Fruit fly (Drosophila melanogaster): ENCODE measurements around the gene CG2187.

Gene CG2187

dm6 chr3R:31712585-31712984, 45.9 kb downstream of the CG2187 start (continued):
- peak; percentile 53 for TF ChIP-seq Eip78C (GFP tag)
- TF ChIP-seq CG6854 (GFP tag; optimal IDR thresholded peaks at IDR 0.05), result no peak
- TF ChIP-seq fd59A (GFP tag; optimal IDR thresholded peaks at IDR 0.05), result peak; percentile 5
- TF ChIP-seq CG11762 (GFP tag; optimal IDR thresholded peaks at IDR 0.05; ENCODE audit: insufficient read depth), result no peak
- peak; percentile 34; the same call in 2 of the 3 replicates for TF ChIP-seq CG6163 (GFP tag; IDR thresholded peaks at IDR 0.05)
- TF ChIP-seq topi (GFP tag; optimal IDR thresholded peaks at IDR 0.05), result no peak
- TF ChIP-seq CG10631 (GFP tag; optimal IDR thresholded peaks at IDR 0.05), result no peak
- TF ChIP-seq acj6 (GFP tag; optimal IDR thresholded peaks at IDR 0.05), result no peak
- TF ChIP-seq OdsH (GFP tag; optimal IDR thresholded peaks at IDR 0.05), result peak; percentile 14
- TF ChIP-seq CG34406 (GFP tag; optimal IDR thresholded peaks at IDR 0.05), result no peak
- peak; percentile 42 for TF ChIP-seq Blimp-1 (GFP tag; optimal IDR thresholded peaks at IDR 0.05)
- TF ChIP-seq Sox14 (GFP tag; optimal IDR thresholded peaks at IDR 0.05), result no peak
- TF ChIP-seq CG31627 (GFP tag; optimal IDR thresholded peaks at IDR 0.05), result peak; percentile 27
- TF ChIP-seq cyc (GFP tag; optimal IDR thresholded peaks at IDR 0.05), result peak; percentile 12
- peak in 1 of 2 experiments; percentile 22 for TF ChIP-seq salr (GFP tag; optimal IDR thresholded peaks at IDR 0.05)
- TF ChIP-seq eg (GFP tag; IDR thresholded peaks at IDR 0.05), result 0 out of 3 replicates have a peak, but pooled peaks have one; percentile 24

dm6 chr3R:31711270-31712029, 47.0 kb downstream of the CG2187 start:
- TF ChIP-seq net (GFP tag; optimal IDR thresholded peaks at IDR 0.05) (no peak), fd85E (GFP tag; optimal IDR thresholded peaks at IDR 0.05) (no peak), CG32006 (GFP tag; optimal IDR thresholded peaks at IDR 0.05) (peak; percentile 27), CG1621 (tag; optimal IDR thresholded peaks at IDR 0.05) (no peak), Sox14 (GFP tag; optimal IDR thresholded peaks at IDR 0.05) (peak; percentile 8)

DNA sequence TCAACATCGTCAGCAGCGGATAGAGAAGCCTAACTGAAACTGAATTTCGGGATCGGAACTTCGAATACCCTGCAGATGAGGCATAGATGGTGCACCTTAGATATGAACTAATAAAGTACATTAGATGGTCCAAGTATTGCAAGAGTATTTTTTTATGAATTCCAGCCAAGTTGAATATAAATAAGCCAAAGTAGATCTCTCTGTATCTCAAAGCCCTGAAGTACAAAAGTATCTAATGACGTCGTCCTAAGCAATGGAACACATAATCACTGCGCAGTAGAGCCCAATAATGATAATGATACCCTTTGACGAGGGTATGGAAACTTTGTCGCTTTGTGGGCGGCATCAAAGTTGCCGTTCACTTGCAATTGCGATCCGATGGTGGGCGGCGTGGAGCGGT, 48.7 kb downstream of the CG2187 start:
- TF ChIP-seq CG32006 (GFP tag; optimal IDR thresholded peaks at IDR 0.05) (peak; percentile 64), spab (GFP tag; optimal IDR thresholded peaks at IDR 0.05) (no peak), Eip75B (GFP tag; optimal IDR thresholded peaks at IDR 0.05) (no peak), CG10669 (GFP tag; optimal IDR thresholded peaks at IDR 0.05) (no peak), net (GFP tag; optimal IDR thresholded peaks at IDR 0.05) (no peak), svp (GFP tag) (no peak), Sox15 (GFP tag; optimal IDR thresholded peaks at IDR 0.05) (no peak), CG4318 (GFP tag; optimal IDR thresholded peaks at IDR 0.05) (peak; percentile 2), CG8632 (GFP tag; optimal IDR thresholded peaks at IDR 0.05) (no peak), CG11762 (GFP tag; optimal IDR thresholded peaks at IDR 0.05; ENCODE audit: insufficient read depth) (no peak), Hr39 (GFP tag; optimal IDR thresholded peaks at IDR 0.05) (no peak), Ets21C (GFP tag; optimal IDR thresholded peaks at IDR 0.05) (no peak), fd85E (GFP tag; optimal IDR thresholded peaks at IDR 0.05) (no peak), CG31627 (GFP tag; optimal IDR thresholded peaks at IDR 0.05) (no peak), CG8319 (GFP tag; optimal IDR thresholded peaks at IDR 0.05) (no peak), pdm3 (GFP tag; optimal IDR thresholded peaks at IDR 0.05) (no peak), Smox (GFP tag; optimal IDR thresholded peaks at IDR 0.05) (no peak), CG7368 (GFP tag; optimal IDR thresholded peaks at IDR 0.05) (no peak), CG15336 (GFP tag; IDR thresholded peaks at IDR 0.05) (peak; percentile 30; the same call in 1 of the 2 replicates), vri (GFP tag; optimal IDR thresholded peaks at IDR 0.05) (no peak), CG16779 (tag; optimal IDR thresholded peaks at IDR 0.05) (no peak), achi (GFP tag; optimal IDR thresholded peaks at IDR 0.05) (peak; percentile 17), acj6 (GFP tag; optimal IDR thresholded peaks at IDR 0.05) (no peak), topi (GFP tag; optimal IDR thresholded peaks at IDR 0.05) (no peak), CG6854 (GFP tag; optimal IDR thresholded peaks at IDR 0.05) (no peak), fd59A (GFP tag; optimal IDR thresholded peaks at IDR 0.05) (no peak), CG34406 (GFP tag; optimal IDR thresholded peaks at IDR 0.05) (no peak), Eip93F (GFP tag; optimal IDR thresholded peaks at IDR 0.05) (no peak), Ets96B (tag; optimal IDR thresholded peaks at IDR 0.05) (no peak), Lpt (GFP tag; optimal IDR thresholded peaks at IDR 0.05) (no peak), Met (GFP tag; optimal IDR thresholded peaks at IDR 0.05) (no peak), CG11294 (GFP tag; IDR thresholded peaks at IDR 0.05) (0 out of 2 replicates have a peak, but pooled peaks have one; percentile 31), eg (GFP tag; IDR thresholded peaks at IDR 0.05) (peak; percentile 46; the same call in 2 of the 3 replicates), salr (GFP tag; optimal IDR thresholded peaks at IDR 0.05) (no peak), CG6163 (GFP tag; IDR thresholded peaks at IDR 0.05) (no peak), CG11902 (GFP tag; optimal IDR thresholded peaks at IDR 0.05) (no peak), OdsH (GFP tag; optimal IDR thresholded peaks at IDR 0.05) (no peak), CG10631 (GFP tag; optimal IDR thresholded peaks at IDR 0.05) (peak; percentile 15), CG3032 (tag; optimal IDR thresholded peaks at IDR 0.05) (no peak), Sox102F (GFP tag; optimal IDR thresholded peaks at IDR 0.05) (no peak)

Measured in whole organism, prepupa.